Fruit fly (Drosophila melanogaster): ENCODE measurements around the gene CG3652.
A peak's percentile ranks its signal among the peaks of the same experiment; 100 is the strongest.

DNA sequence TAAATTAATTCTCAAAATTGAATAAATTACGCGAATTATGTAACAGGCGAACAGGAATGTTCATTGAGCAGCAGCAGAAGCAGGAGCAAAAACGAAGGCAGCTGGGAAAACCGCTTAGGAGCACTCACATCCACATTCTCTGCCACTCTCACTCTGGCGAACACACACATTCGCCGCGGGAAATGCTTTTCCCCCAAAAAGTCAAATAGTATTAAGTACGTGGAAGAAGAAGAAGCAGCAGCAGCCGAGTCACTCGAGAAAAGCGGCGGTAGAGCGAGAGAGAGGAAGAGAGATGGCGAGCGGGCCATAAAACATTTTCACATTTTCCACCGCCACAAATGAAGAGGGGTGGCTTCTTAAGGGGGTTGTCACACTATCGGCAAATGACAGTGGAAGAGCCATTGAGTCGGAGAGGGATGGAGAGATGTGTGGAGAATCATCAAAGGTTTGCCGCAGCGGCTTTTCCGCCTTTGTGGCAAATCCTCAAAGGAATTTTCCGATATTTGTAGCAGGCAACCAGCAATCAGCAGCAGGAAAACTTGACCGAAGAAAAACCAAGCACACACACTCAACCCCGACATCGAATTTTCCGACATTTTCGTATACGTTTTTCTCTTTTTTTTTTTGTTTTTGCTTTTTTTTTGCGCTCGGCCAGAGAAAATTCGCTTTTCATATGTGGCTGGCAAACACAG, 46.9 kb downstream of the CG3652 start:
- TF ChIP-seq fd96Ca (GFP tag; IDR thresholded peaks at IDR 0.05) (peak; percentile 78; the same call in 1 of the 3 replicates), CG8159 (tag; optimal IDR thresholded peaks at IDR 0.05) (no peak), gl (tag; optimal IDR thresholded peaks at IDR 0.05) (no peak), CG4496 (GFP tag; IDR thresholded peaks at IDR 0.05) (peak; percentile 84), D1 (tag; optimal IDR thresholded peaks at IDR 0.05) (no peak), CG15710 (tag; optimal IDR thresholded peaks at IDR 0.05) (no peak), rn (GFP tag; IDR thresholded peaks at IDR 0.05) (peak; percentile 47; the same call in 1 of the 2 replicates), Snoo (tag; optimal IDR thresholded peaks at IDR 0.05) (no peak)

Measured in whole organism, pupa.